Worm (Caenorhabditis elegans) whole organism, L2 larva: ENCODE results near the gene gldi-10.

Experiments used
- C34F6.9 ChIP-seq: fragments of 150-350 bp; optimal IDR thresholded peaks from 2 replicates; lab custom pipeline; 2014; ENCODE audit warnings: missing biosample characterization, missing genetic modification characterization
- F13H6.1 ChIP-seq: sonication (generic microtip); optimal IDR thresholded peaks from 2 replicates; lab custom pipeline; 2016; ENCODE audit warnings: missing genetic modification characterization, missing compliant biosample characterization
- R02D3.7 ChIP-seq: fragments of 150-350 bp; optimal IDR thresholded peaks from 2 replicates; lab custom pipeline; 2014; ENCODE audit warnings: missing biosample characterization, missing genetic modification characterization
- Y55F3AM.14 ChIP-seq: fragments of 200-800 bp; sonication (Bioruptor generic); optimal IDR thresholded peaks from 2 replicates; lab custom pipeline; 2018; ENCODE audit warnings: mild to moderate bottlenecking, missing genetic modification characterization, missing compliant biosample characterization
- ZK546.5 ChIP-seq: sonication (generic microtip); optimal IDR thresholded peaks from 2 replicates; lab custom pipeline; 2017; ENCODE audit warnings: missing biosample characterization, missing genetic modification characterization
- alr-1 ChIP-seq: fragments of 150-350 bp; optimal IDR thresholded peaks from 2 replicates; lab custom pipeline; 2014; ENCODE audit warnings: missing biosample characterization, missing genetic modification characterization
- aly-2 ChIP-seq: fragments of 150-350 bp; optimal IDR thresholded peaks from 2 replicates; lab custom pipeline; 2014; ENCODE audit warnings: missing biosample characterization, missing genetic modification characterization
- ama-1 ChIP-seq: fragments of 150-350 bp; optimal IDR thresholded peaks from 2 replicates; lab custom pipeline; 2018; ENCODE audit warnings: inconsistent platforms
- blmp-1 ChIP-seq: sonication (generic microtip); optimal IDR thresholded peaks from 2 replicates; lab custom pipeline; 2017; ENCODE audit warnings: missing genetic modification characterization, mild to moderate bottlenecking, missing compliant biosample characterization, antibody characterized with exemption, moderate library complexity; ENCODE audit not compliant: insufficient read depth
- ceh-16 ChIP-seq: fragments of 150-350 bp; optimal IDR thresholded peaks from 2 replicates; lab custom pipeline; 2014; ENCODE audit warnings: missing biosample characterization, missing genetic modification characterization
- ceh-82 ChIP-seq: fragments of 150-350 bp; optimal IDR thresholded peaks from 2 replicates; lab custom pipeline; 2014; ENCODE audit warnings: missing biosample characterization, missing genetic modification characterization
- egl-27 ChIP-seq: sonication (generic microtip); optimal IDR thresholded peaks from 3 replicates; lab custom pipeline; 2017; ENCODE audit warnings: missing biosample characterization, missing genetic modification reagents, missing genetic modification characterization
- elt-1 ChIP-seq: fragments of 150-350 bp; optimal IDR thresholded peaks from 2 replicates; lab custom pipeline; 2014; ENCODE audit warnings: missing biosample characterization, missing genetic modification characterization
- elt-3 ChIP-seq: sonication (generic microtip); optimal IDR thresholded peaks from 2 replicates; lab custom pipeline; 2017; ENCODE audit warnings: missing biosample characterization, missing genetic modification characterization
- fos-1 ChIP-seq: fragments of 150-350 bp; optimal IDR thresholded peaks from 2 replicates; lab custom pipeline; 2014; ENCODE audit warnings: missing biosample characterization, missing genetic modification characterization
- gmeb-1 ChIP-seq: fragments of 150-350 bp; optimal IDR thresholded peaks from 2 replicates; lab custom pipeline; 2014; ENCODE audit warnings: missing biosample characterization, missing genetic modification characterization
- lin-11 ChIP-seq: fragments of 150-350 bp; sonication (generic microtip); optimal IDR thresholded peaks from 2 replicates; lab custom pipeline; 2014; ENCODE audit warnings: missing biosample characterization, missing genetic modification characterization, inconsistent platforms, mixed read lengths
- lin-13 ChIP-seq: fragments of 150-350 bp; optimal IDR thresholded peaks from 2 replicates; lab custom pipeline; 2014; ENCODE audit warnings: missing biosample characterization, missing genetic modification reagents, missing genetic modification characterization
- lin-39 ChIP-seq: fragments of 150-350 bp; optimal IDR thresholded peaks from 2 replicates; lab custom pipeline; 2014; ENCODE audit warnings: missing biosample characterization, missing genetic modification reagents, missing genetic modification characterization
- lsy-2 ChIP-seq, 2 experiments: fragments of 150-350 bp in 1 of 2; sonication (generic microtip) in 1 of 2; optimal IDR thresholded peaks; 2 replicates each; lab custom pipeline; 2014 to 2017; ENCODE audit warnings: missing biosample characterization in 2 of 2, missing genetic modification characterization in 2 of 2
- mab-5 ChIP-seq: fragments of 150-350 bp; optimal IDR thresholded peaks from 2 replicates; lab custom pipeline; 2014; ENCODE audit warnings: missing biosample characterization, missing genetic modification characterization
- mbf-1 ChIP-seq: sonication (generic microtip); optimal IDR thresholded peaks from 2 replicates; lab custom pipeline; 2017; ENCODE audit warnings: missing biosample characterization, missing genetic modification characterization
- mdl-1 ChIP-seq, 2 experiments: fragments of 150-350 bp in 1 of 2; sonication (generic microtip) in 1 of 2; optimal IDR thresholded peaks; 2 replicates each; lab custom pipeline; 2017; ENCODE audit warnings: missing biosample characterization in 2 of 2, missing genetic modification characterization in 2 of 2
- nhr-10 ChIP-seq: sonication (generic microtip); optimal IDR thresholded peaks from 2 replicates; lab custom pipeline; 2017; ENCODE audit warnings: missing biosample characterization, missing genetic modification characterization
- nhr-11 ChIP-seq: fragments of 150-350 bp; optimal IDR thresholded peaks from 2 replicates; lab custom pipeline; 2014; ENCODE audit warnings: missing biosample characterization, missing genetic modification characterization
- nhr-129 ChIP-seq: fragments of 150-350 bp; optimal IDR thresholded peaks from 2 replicates; lab custom pipeline; 2014; ENCODE audit warnings: missing biosample characterization, missing genetic modification characterization
- nhr-21 ChIP-seq: fragments of 150-350 bp; optimal IDR thresholded peaks from 2 replicates; lab custom pipeline; 2014; ENCODE audit warnings: missing biosample characterization, missing genetic modification characterization
- nhr-23 ChIP-seq: fragments of 150-350 bp; optimal IDR thresholded peaks from 2 replicates; lab custom pipeline; 2014; ENCODE audit warnings: missing biosample characterization, missing genetic modification reagents, missing genetic modification characterization
- nhr-237 ChIP-seq: fragments of 150-350 bp; optimal IDR thresholded peaks from 2 replicates; lab custom pipeline; 2014; ENCODE audit warnings: missing biosample characterization, missing genetic modification characterization
- nhr-25 ChIP-seq: fragments of 150-350 bp; sonication (generic microtip); optimal IDR thresholded peaks from 3 replicates; lab custom pipeline; 2014; ENCODE audit warnings: missing biosample characterization, missing genetic modification characterization
- nhr-6 ChIP-seq: fragments of 150-350 bp; optimal IDR thresholded peaks from 2 replicates; lab custom pipeline; 2014; ENCODE audit warnings: missing biosample characterization, missing genetic modification characterization
- nhr-77 ChIP-seq: fragments of 150-350 bp; optimal IDR thresholded peaks from 2 replicates; lab custom pipeline; 2014; ENCODE audit warnings: missing biosample characterization, missing genetic modification characterization
- peb-1 ChIP-seq: fragments of 150-350 bp; optimal IDR thresholded peaks from 2 replicates; lab custom pipeline; 2014; ENCODE audit warnings: missing biosample characterization, missing genetic modification characterization
- sem-4 ChIP-seq: fragments of 150-350 bp; optimal IDR thresholded peaks from 2 replicates; lab custom pipeline; 2014; ENCODE audit warnings: missing biosample characterization, missing genetic modification reagents, missing genetic modification characterization
- sma-3 ChIP-seq: sonication (generic microtip); optimal IDR thresholded peaks from 2 replicates; lab custom pipeline; 2016; ENCODE audit warnings: missing genetic modification reagents, missing genetic modification characterization, missing compliant biosample characterization
- sma-9 ChIP-seq, 2 experiments: fragments of 150-350 bp in 1 of 2; sonication (generic microtip) in 1 of 2; optimal IDR thresholded peaks; 2 replicates each; lab custom pipeline; 2014 to 2016; ENCODE audit warnings: missing genetic modification characterization in 2 of 2, mild to moderate bottlenecking in 1 of 2, missing biosample characterization in 1 of 2, missing compliant biosample characterization in 1 of 2, missing genetic modification reagents in 1 of 2, moderate library complexity in 1 of 2
- snpc-4 ChIP-seq: fragments of 150-350 bp; optimal IDR thresholded peaks from 2 replicates; lab custom pipeline; 2014; ENCODE audit warnings: missing biosample characterization, missing genetic modification characterization
- unc-39 ChIP-seq: fragments of 150-350 bp; optimal IDR thresholded peaks from 2 replicates; lab custom pipeline; 2014; ENCODE audit warnings: missing biosample characterization, missing genetic modification characterization
- unc-55 ChIP-seq: fragments of 150-350 bp; sonication (generic microtip); optimal IDR thresholded peaks from 3 replicates; lab custom pipeline; 2014; ENCODE audit warnings: missing biosample characterization, missing genetic modification reagents, missing genetic modification characterization
- unc-62 ChIP-seq: fragments of 150-350 bp; optimal IDR thresholded peaks from 2 replicates; lab custom pipeline; 2014; ENCODE audit warnings: missing biosample characterization, missing genetic modification reagents, missing genetic modification characterization
- zag-1 ChIP-seq: fragments of 150-350 bp; optimal IDR thresholded peaks from 2 replicates; lab custom pipeline; 2014; ENCODE audit warnings: missing biosample characterization, missing genetic modification characterization
- ztf-1 ChIP-seq: fragments of 200-800 bp; sonication (Bioruptor generic); conservative IDR thresholded peaks from 2 replicates; pipeline ENCODE4 v1.3.6; 2022; ENCODE audit warnings: missing genetic modification characterization, missing compliant biosample characterization
- ztf-11 ChIP-seq: sonication (generic microtip); optimal IDR thresholded peaks from 2 replicates; lab custom pipeline; 2017; ENCODE audit warnings: missing biosample characterization, missing genetic modification characterization
- ztf-4 ChIP-seq: fragments of 150-350 bp; optimal IDR thresholded peaks from 2 replicates; lab custom pipeline; 2014; ENCODE audit warnings: missing biosample characterization, missing genetic modification characterization

The gldi-10 gene

DNA sequence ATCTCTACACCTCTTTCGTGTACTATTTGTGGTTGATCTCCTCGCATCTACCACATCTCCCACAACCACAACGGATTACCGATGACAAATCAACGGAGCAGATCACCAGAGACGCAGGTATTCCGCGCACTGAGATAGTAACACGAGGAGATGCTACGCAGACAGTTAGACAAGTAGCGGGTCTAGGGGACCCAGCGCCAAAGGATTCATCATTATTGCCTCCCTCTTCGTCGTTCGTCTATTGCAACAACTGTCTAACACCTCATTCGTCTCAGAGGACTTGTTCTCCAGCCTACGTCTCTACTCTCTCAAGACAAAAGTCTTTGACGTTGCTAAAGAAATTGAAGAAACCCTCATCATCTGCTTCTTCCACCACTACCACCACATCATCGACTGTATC, 22.5 kb downstream of the gldi-10 start:
- TF ChIP-seq nhr-237 (tag; lab: Kevin White, UChicago) = no peak
- no peak for TF ChIP-seq lin-39 (tag; lab: Kevin White, UChicago)
- TF ChIP-seq mdl-1 (tag; optimal IDR thresholded peaks at IDR 0.05; lab: Kevin White, UChicago) = peak; percentile 66 to 79
- TF ChIP-seq gmeb-1 = no peak
- no peak for TF ChIP-seq lin-13 (GFP tag; lab: Kevin White, UChicago)
- TF ChIP-seq sma-3 (GFP tag; lab: Kevin White, UChicago) = peak; percentile 71
- no peak for TF ChIP-seq nhr-6 (tag; lab: Kevin White, UChicago)
- no peak for TF ChIP-seq Y55F3AM.14 (GFP tag; lab: Kevin White, UChicago)
- no peak for TF ChIP-seq aly-2 (tag; lab: Kevin White, UChicago)
- TF ChIP-seq unc-55 = no peak
- TF ChIP-seq nhr-10 (tag; lab: Kevin White, UChicago) = no peak
- TF ChIP-seq ztf-1 = no peak
- TF ChIP-seq blmp-1 (tag; lab: Kevin White, UChicago) = peak; percentile 48
- peak; percentile 64 for TF ChIP-seq C34F6.9 (tag; lab: Kevin White, UChicago)
- no peak for TF ChIP-seq mbf-1 (tag; lab: Kevin White, UChicago)
- TF ChIP-seq R02D3.7 = no peak
- no peak for TF ChIP-seq elt-1 (tag; lab: Kevin White, UChicago)
- no peak for TF ChIP-seq nhr-11 (tag; lab: Kevin White, UChicago)
- TF ChIP-seq F13H6.1 (tag; lab: Kevin White, UChicago) = peak; percentile 58
- no peak for TF ChIP-seq alr-1 (tag; lab: Kevin White, UChicago)
- TF ChIP-seq sma-9 (GFP tag; optimal IDR thresholded peaks at IDR 0.05; lab: Kevin White, UChicago) = peak; percentile 56
- no peak for TF ChIP-seq sma-9 (tag; optimal IDR thresholded peaks at IDR 0.05; lab: Kevin White, UChicago)
- TF ChIP-seq nhr-23 (tag; lab: Kevin White, UChicago) = no peak
- no peak for TF ChIP-seq elt-3 (tag; lab: Kevin White, UChicago)
- TF ChIP-seq nhr-25 (tag; lab: Kevin White, UChicago) = peak; percentile 49
- no peak for TF ChIP-seq ztf-4 (tag; lab: Kevin White, UChicago)
- TF ChIP-seq egl-27 = no peak
- peak; percentile 67 for TF ChIP-seq nhr-21 (tag; lab: Kevin White, UChicago)
- no peak for TF ChIP-seq ama-1 (lab: Kevin White, UChicago)
- TF ChIP-seq mab-5 (tag; lab: Kevin White, UChicago) = no peak
- TF ChIP-seq lsy-2 (tag; optimal IDR thresholded peaks at IDR 0.05; lab: Kevin White, UChicago) = peak in 1 of 2 experiments; percentile 50
- no peak for TF ChIP-seq ceh-16
- TF ChIP-seq fos-1 (tag; lab: Kevin White, UChicago) = peak; percentile 69
- peak; percentile 77 for TF ChIP-seq nhr-129 (tag; lab: Kevin White, UChicago)
- TF ChIP-seq unc-39 = no peak
- no peak for TF ChIP-seq ztf-11 (tag; lab: Kevin White, UChicago)
- TF ChIP-seq unc-62 (GFP tag; lab: Kevin White, UChicago) = no peak
- no peak for TF ChIP-seq lin-11 (tag; lab: Kevin White, UChicago)
- TF ChIP-seq ceh-82 (tag; lab: Kevin White, UChicago) = no peak
- TF ChIP-seq zag-1 (tag; lab: Kevin White, UChicago) = no peak
- no peak for TF ChIP-seq nhr-77 (tag; lab: Kevin White, UChicago)
- no peak for TF ChIP-seq ZK546.5 (tag; lab: Kevin White, UChicago)

DNA sequence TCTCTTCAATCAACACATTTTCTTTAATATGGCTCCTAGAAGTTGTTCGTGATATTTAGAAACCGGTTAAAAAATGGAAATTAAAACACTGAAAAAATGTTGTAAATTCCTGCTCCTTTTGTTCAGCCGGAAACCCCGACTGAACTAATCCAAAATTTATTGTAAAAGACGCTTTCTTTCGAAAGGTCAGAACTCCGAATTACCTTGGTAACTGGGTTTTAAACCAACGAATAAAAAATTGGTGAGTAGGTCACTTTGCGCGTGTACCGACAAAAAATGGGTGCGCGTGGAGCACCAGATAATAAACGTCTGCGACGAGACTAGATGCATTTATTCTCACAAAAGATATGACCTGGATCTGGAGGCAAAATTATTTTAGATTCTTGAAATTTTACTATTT, 31.6 kb downstream of the gldi-10 start:
- TF ChIP-seq gmeb-1 (no peak), snpc-4 (no peak), nhr-23 (tag; lab: Kevin White, UChicago) (no peak), peb-1 (tag; lab: Kevin White, UChicago) (no peak), alr-1 (tag; lab: Kevin White, UChicago) (no peak), sma-9 (GFP tag; optimal IDR thresholded peaks at IDR 0.05; lab: Kevin White, UChicago) (no peak), sma-9 (tag; optimal IDR thresholded peaks at IDR 0.05; lab: Kevin White, UChicago) (no peak), mbf-1 (tag; lab: Kevin White, UChicago) (no peak), ceh-16 (no peak), unc-55 (no peak), ZK546.5 (tag; lab: Kevin White, UChicago) (no peak), sem-4 (tag; lab: Kevin White, UChicago) (no peak), elt-1 (tag; lab: Kevin White, UChicago) (no peak)
